Fruit fly (Drosophila melanogaster) whole organism, prepupa: ENCODE data around the gene mrn.

ENCODE experiments used
- CG10669 ChIP-seq: fragments of 200-800 bp; sonication (Bioruptor generic); optimal IDR thresholded peaks from 3 replicates; lab custom pipeline; 2018; ENCODE audit warnings: missing biosample characterization, mild to moderate bottlenecking, missing genetic modification characterization, moderate library complexity
- CG11294 ChIP-seq: fragments of 200-800 bp; sonication (Bioruptor generic); IDR thresholded peaks from 2 replicates; pipeline ENCODE4 v1.3.6; 2022; ENCODE audit warnings: missing biosample characterization, missing genetic modification characterization
- CG11762 ChIP-seq: fragments of 200-800 bp; sonication (Bioruptor generic); optimal IDR thresholded peaks from 3 replicates; lab custom pipeline; 2016; ENCODE audit warnings: missing biosample characterization, missing genetic modification characterization; ENCODE audit not compliant: insufficient read depth
- CG11902 ChIP-seq: fragments of 200-800 bp; sonication (Bioruptor generic); optimal IDR thresholded peaks from 3 replicates; lab custom pipeline; 2016; ENCODE audit warnings: missing biosample characterization, missing genetic modification characterization
- CG15336 ChIP-seq: fragments of 200-800 bp; sonication (Bioruptor generic); IDR thresholded peaks from 2 replicates; pipeline ENCODE4 v1.3.6; 2022; ENCODE audit warnings: missing biosample characterization, missing genetic modification characterization
- CG1621 ChIP-seq: fragments of 200-800 bp; sonication (Bioruptor generic); optimal IDR thresholded peaks from 3 replicates; lab custom pipeline; 2018; ENCODE audit warnings: missing biosample characterization, mild to moderate bottlenecking, missing genetic modification characterization
- CG16779 ChIP-seq: fragments of 200-800 bp; sonication (Bioruptor generic); optimal IDR thresholded peaks from 3 replicates; lab custom pipeline; 2017; ENCODE audit warnings: missing biosample characterization, mild to moderate bottlenecking, missing genetic modification characterization
- CG32006 ChIP-seq: fragments of 200-800 bp; sonication (Bioruptor generic); optimal IDR thresholded peaks from 3 replicates; lab custom pipeline; 2017; ENCODE audit warnings: missing biosample characterization, mild to moderate bottlenecking, missing genetic modification characterization
- CG34406 ChIP-seq: fragments of 200-800 bp; sonication (Bioruptor generic); optimal IDR thresholded peaks from 3 replicates; lab custom pipeline; 2016; ENCODE audit warnings: missing biosample characterization, missing genetic modification characterization
- CG3919 ChIP-seq: fragments of 200-800 bp; sonication (Bioruptor generic); optimal IDR thresholded peaks from 3 replicates; lab custom pipeline; 2016; ENCODE audit warnings: missing biosample characterization, missing genetic modification characterization
- CG4318 ChIP-seq: fragments of 200-800 bp; sonication (Bioruptor generic); optimal IDR thresholded peaks from 3 replicates; lab custom pipeline; 2017; ENCODE audit warnings: missing biosample characterization, mild to moderate bottlenecking, missing genetic modification characterization
- CG6163 ChIP-seq: fragments of 200-800 bp; sonication (Bioruptor generic); IDR thresholded peaks from 3 replicates; pipeline ENCODE4 v1.3.6; 2022; ENCODE audit warnings: missing biosample characterization, missing genetic modification characterization
- CG6276 ChIP-seq: fragments of 200-800 bp; sonication (Bioruptor generic); optimal IDR thresholded peaks from 2 replicates; lab custom pipeline; 2017; ENCODE audit warnings: missing biosample characterization, mild to moderate bottlenecking, missing genetic modification characterization
- CG6808 ChIP-seq: fragments of 200-800 bp; sonication (Bioruptor generic); optimal IDR thresholded peaks from 3 replicates; lab custom pipeline; 2017; ENCODE audit warnings: missing biosample characterization, missing genetic modification characterization, mild to moderate bottlenecking, moderate library complexity, missing genetic modification reagents
- CG6854 ChIP-seq: fragments of 200-800 bp; sonication (Bioruptor generic); optimal IDR thresholded peaks from 2 replicates; lab custom pipeline; 2017; ENCODE audit warnings: missing biosample characterization, mild to moderate bottlenecking, missing genetic modification characterization
- CG7368 ChIP-seq: fragments of 200-800 bp; sonication (Bioruptor generic); optimal IDR thresholded peaks from 3 replicates; lab custom pipeline; 2016; ENCODE audit warnings: missing biosample characterization, missing genetic modification characterization
- CG8119 ChIP-seq: fragments of 200-800 bp; sonication (Bioruptor generic); IDR thresholded peaks from 3 replicates; pipeline ENCODE4 v1.3.6; 2022; ENCODE audit warnings: missing biosample characterization, missing genetic modification characterization
- CG8319 ChIP-seq: fragments of 200-800 bp; sonication (Bioruptor generic); optimal IDR thresholded peaks from 3 replicates; lab custom pipeline; 2016; ENCODE audit warnings: missing biosample characterization, missing genetic modification characterization
- CG9139 ChIP-seq: fragments of 200-800 bp; sonication (Bioruptor generic); optimal IDR thresholded peaks from 3 replicates; lab custom pipeline; 2017; ENCODE audit warnings: missing biosample characterization, mild to moderate bottlenecking, missing genetic modification characterization
- Eip78C ChIP-seq: fragments of 200-800 bp; sonication (Bioruptor generic); peaks from one replicate; lab custom pipeline; 2016; ENCODE audit warnings: missing biosample characterization, missing genetic modification characterization
- Eip93F ChIP-seq: fragments of 200-800 bp; sonication (Bioruptor generic); optimal IDR thresholded peaks from 2 replicates; lab custom pipeline; 2016; ENCODE audit warnings: missing biosample characterization, mild to moderate bottlenecking, missing genetic modification characterization
- Ets21C ChIP-seq: fragments of 200-800 bp; sonication (Bioruptor generic); optimal IDR thresholded peaks from 3 replicates; lab custom pipeline; 2016; ENCODE audit warnings: missing biosample characterization, missing genetic modification characterization
- Gug ChIP-seq: fragments of 200-800 bp; sonication (Bioruptor generic); IDR thresholded peaks from 2 replicates; pipeline ENCODE4 v1.3.6; 2022; ENCODE audit warnings: missing biosample characterization, missing genetic modification characterization
- Hr39 ChIP-seq: fragments of 200-800 bp; sonication (Bioruptor generic); optimal IDR thresholded peaks from 2 replicates; lab custom pipeline; 2016; ENCODE audit warnings: missing biosample characterization, missing genetic modification characterization
- Hr4 ChIP-seq: fragments of 200-800 bp; sonication (Bioruptor generic); optimal IDR thresholded peaks from 3 replicates; lab custom pipeline; 2016; ENCODE audit warnings: missing biosample characterization, missing genetic modification characterization
- Lpt ChIP-seq: fragments of 200-800 bp; sonication (Bioruptor generic); optimal IDR thresholded peaks from 3 replicates; lab custom pipeline; 2016; ENCODE audit warnings: missing biosample characterization, missing genetic modification characterization
- OdsH ChIP-seq: fragments of 200-800 bp; sonication (Bioruptor generic); optimal IDR thresholded peaks from 3 replicates; lab custom pipeline; 2016; ENCODE audit warnings: missing biosample characterization, missing genetic modification characterization
- Sox14 ChIP-seq: fragments of 200-800 bp; sonication (Bioruptor generic); optimal IDR thresholded peaks from 3 replicates; lab custom pipeline; 2016; ENCODE audit warnings: missing biosample characterization, missing genetic modification characterization
- Sox15 ChIP-seq: fragments of 200-800 bp; sonication (Bioruptor generic); optimal IDR thresholded peaks from 3 replicates; lab custom pipeline; 2016; ENCODE audit warnings: missing biosample characterization, missing genetic modification characterization
- achi ChIP-seq: fragments of 200-800 bp; sonication (Bioruptor generic); optimal IDR thresholded peaks from 3 replicates; lab custom pipeline; 2016; ENCODE audit warnings: missing biosample characterization, missing genetic modification characterization
- acj6 ChIP-seq: fragments of 200-800 bp; sonication (Bioruptor generic); optimal IDR thresholded peaks from 3 replicates; lab custom pipeline; 2016; ENCODE audit warnings: missing biosample characterization, missing genetic modification characterization
- dac ChIP-seq: fragments of 200-800 bp; sonication (Bioruptor generic); optimal IDR thresholded peaks from 2 replicates; lab custom pipeline; 2017; ENCODE audit warnings: missing biosample characterization, mild to moderate bottlenecking, missing genetic modification characterization
- eg ChIP-seq: fragments of 200-800 bp; sonication (Bioruptor generic); IDR thresholded peaks from 3 replicates; pipeline ENCODE4 v1.3.6; 2022; ENCODE audit warnings: missing biosample characterization, missing genetic modification characterization
- esn ChIP-seq: fragments of 200-800 bp; sonication (Bioruptor generic); optimal IDR thresholded peaks from 2 replicates; lab custom pipeline; 2016; ENCODE audit warnings: missing biosample characterization, mild to moderate bottlenecking, missing genetic modification characterization, moderate library complexity
- fd59A ChIP-seq: fragments of 200-800 bp; sonication (Bioruptor generic); optimal IDR thresholded peaks from 2 replicates; lab custom pipeline; 2017; ENCODE audit warnings: missing biosample characterization, mild to moderate bottlenecking, missing genetic modification characterization, missing genetic modification reagents
- fkh ChIP-seq: fragments of 200-800 bp; sonication (Bioruptor generic); optimal IDR thresholded peaks from 3 replicates; lab custom pipeline; 2017; ENCODE audit warnings: missing biosample characterization, mild to moderate bottlenecking, missing genetic modification characterization, moderate library complexity
- net ChIP-seq: fragments of 200-800 bp; sonication (Bioruptor generic); optimal IDR thresholded peaks from 3 replicates; lab custom pipeline; 2016; ENCODE audit warnings: missing biosample characterization, missing genetic modification characterization
- spab ChIP-seq: fragments of 200-800 bp; sonication (Bioruptor generic); optimal IDR thresholded peaks from 2 replicates; lab custom pipeline; 2017; ENCODE audit warnings: missing biosample characterization, mild to moderate bottlenecking, missing genetic modification characterization, missing genetic modification reagents
- ss ChIP-seq, 2 experiments: fragments of 200-800 bp; sonication (Bioruptor generic); optimal IDR thresholded peaks; 2 replicates in 1 of 2; 3 replicates in 1 of 2; lab custom pipeline; 2017 to 2018; ENCODE audit warnings: mild to moderate bottlenecking in 2 of 2, missing biosample characterization in 2 of 2, missing genetic modification characterization in 2 of 2, moderate library complexity in 1 of 2
- svp ChIP-seq: fragments of 200-800 bp; sonication (Bioruptor generic); peaks from one replicate; lab custom pipeline; 2016; ENCODE audit warnings: missing biosample characterization, missing genetic modification characterization
- topi ChIP-seq: fragments of 200-800 bp; sonication (Bioruptor generic); optimal IDR thresholded peaks from 3 replicates; lab custom pipeline; 2016; ENCODE audit warnings: missing biosample characterization, missing genetic modification characterization
- vri ChIP-seq: fragments of 200-800 bp; sonication (Bioruptor generic); optimal IDR thresholded peaks from 3 replicates; lab custom pipeline; 2016; ENCODE audit warnings: missing biosample characterization, mild to moderate bottlenecking, missing genetic modification characterization

mrn gene

dm6 chr3L:15570571-15570970, 9.8 kb downstream of the mrn start:
- TF ChIP-seq CG32006 (GFP tag; lab: Kevin White, UChicago) (no peak), eg (GFP tag; lab: Robert Waterston, UW) (no peak), acj6 (no peak), CG6163 (GFP tag; lab: Robert Waterston, UW) (no peak), dac (GFP tag; lab: Kevin White, UChicago) (no peak), svp (GFP tag; lab: Kevin White, UChicago) (peak; percentile 94), CG6854 (GFP tag; lab: Kevin White, UChicago) (no peak)

DNA sequence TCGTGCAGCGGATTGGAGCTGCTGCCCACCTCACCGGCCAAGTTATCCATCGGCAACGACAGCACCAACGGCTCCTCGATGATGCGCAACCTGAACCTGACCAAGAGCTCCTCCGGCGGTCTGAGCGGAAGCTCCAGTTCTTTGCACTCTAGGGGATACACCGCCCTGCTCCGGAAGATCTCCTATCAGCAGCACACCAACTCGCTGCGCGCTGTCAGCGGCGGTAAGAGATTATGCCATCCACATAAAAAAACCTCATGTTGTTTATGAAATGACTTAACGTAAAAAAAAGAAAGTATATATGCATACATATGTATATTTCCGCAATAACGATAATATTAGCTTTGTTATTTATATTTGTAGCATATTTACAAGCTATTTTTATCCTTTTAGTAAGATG, 11.6 kb downstream of the mrn start:
- TF ChIP-seq ss (GFP tag; optimal IDR thresholded peaks at IDR 0.05; lab: Kevin White, UChicago) (no peak), svp (GFP tag; lab: Kevin White, UChicago) (peak; percentile 84)

- TF ChIP-seq vri (GFP tag; lab: Kevin White, UChicago): peak; percentile 71
- TF ChIP-seq Sox14 (GFP tag; lab: Kevin White, UChicago): peak; percentile 45
- no peak for TF ChIP-seq spab (GFP tag; lab: Kevin White, UChicago)
- no peak for TF ChIP-seq acj6
- peak; percentile 6; the same call in 1 of the 3 replicates for TF ChIP-seq eg (GFP tag; lab: Robert Waterston, UW)
- peak; percentile 100 for TF ChIP-seq fkh
- TF ChIP-seq esn (GFP tag; lab: Kevin White, UChicago): peak; percentile 6
- no peak for TF ChIP-seq CG6808 (GFP tag; lab: Kevin White, UChicago)
- no peak for TF ChIP-seq CG11294 (GFP tag; lab: Robert Waterston, UW)
- no peak for TF ChIP-seq OdsH (GFP tag; lab: Kevin White, UChicago)
- no peak for TF ChIP-seq achi (GFP tag; lab: Kevin White, UChicago)
- TF ChIP-seq Sox15 (GFP tag; lab: Kevin White, UChicago): no peak
- TF ChIP-seq Gug (GFP tag; lab: Robert Waterston, UW): no peak
- TF ChIP-seq CG9139 (GFP tag; lab: Kevin White, UChicago): no peak
- TF ChIP-seq ss (GFP tag; optimal IDR thresholded peaks at IDR 0.05; lab: Kevin White, UChicago): peak in 1 of 2 experiments; percentile 32
- peak; percentile 65 for TF ChIP-seq svp (GFP tag; lab: Kevin White, UChicago)
- TF ChIP-seq CG11762 (GFP tag; lab: Kevin White, UChicago): no peak
- peak; percentile 76 for TF ChIP-seq CG8319 (GFP tag; lab: Kevin White, UChicago)
- no peak for TF ChIP-seq fd59A
- peak; percentile 13 for TF ChIP-seq CG6854 (GFP tag; lab: Kevin White, UChicago)
- no peak for TF ChIP-seq Hr4 (GFP tag; lab: Kevin White, UChicago)
- peak; percentile 61; the same call in 2 of the 3 replicates for TF ChIP-seq CG6163 (GFP tag; lab: Robert Waterston, UW)
- peak; percentile 38 for TF ChIP-seq CG34406 (GFP tag; lab: Kevin White, UChicago)
- peak; percentile 1 for TF ChIP-seq topi (GFP tag; lab: Kevin White, UChicago)
- TF ChIP-seq Eip78C (GFP tag; lab: Kevin White, UChicago): peak; percentile 84
- TF ChIP-seq Lpt (GFP tag; lab: Kevin White, UChicago): no peak
- TF ChIP-seq Eip93F (GFP tag; lab: Kevin White, UChicago): no peak
- TF ChIP-seq CG16779 (tag; lab: Kevin White, UChicago): peak; percentile 51
- TF ChIP-seq net (GFP tag; lab: Kevin White, UChicago): no peak
Observed at dm6 chr3L:15566484-15566955, 13.8 kb downstream of the mrn start.

DNA sequence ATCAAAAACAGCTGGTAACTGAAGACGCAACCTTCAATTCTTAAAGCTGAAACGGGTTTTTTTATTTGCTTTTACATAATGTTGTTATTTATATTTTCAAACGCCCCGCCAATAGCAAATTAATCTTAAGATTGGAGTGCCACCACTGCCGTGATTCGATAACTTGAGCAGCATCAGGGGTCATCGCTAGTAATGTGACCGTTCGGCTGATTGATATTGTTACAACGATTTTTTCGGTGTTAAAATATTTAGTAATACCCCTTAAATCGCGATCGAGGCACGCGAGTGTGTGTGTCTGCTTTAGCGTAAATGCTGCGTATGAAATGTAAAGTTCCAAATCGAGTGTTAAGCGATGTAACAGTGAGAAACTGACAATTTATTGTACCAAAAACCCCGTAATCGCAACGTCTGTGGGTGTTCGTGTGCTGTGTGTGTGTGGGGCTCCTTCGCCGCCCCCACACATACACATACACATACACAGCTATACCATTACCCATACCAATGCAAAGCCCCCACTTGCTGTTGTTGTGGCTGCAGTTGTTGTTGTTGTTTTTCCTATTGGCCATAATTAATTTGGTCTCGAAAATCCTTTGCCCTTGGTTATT, 14.4 kb downstream of the mrn start, which contains the start of gene dop:
dop (plus strand) TSS at position 185 of the 605 bp plus-strand sequence.
- TF ChIP-seq ss (GFP tag; optimal IDR thresholded peaks at IDR 0.05; lab: Kevin White, UChicago) (peak in 1 of 2 experiments; percentile 4), CG8119 (GFP tag; lab: Robert Waterston, UW) (no peak), Hr4 (GFP tag; lab: Kevin White, UChicago) (no peak), topi (GFP tag; lab: Kevin White, UChicago) (peak; percentile 11), net (GFP tag; lab: Kevin White, UChicago) (peak; percentile 4), Hr39 (GFP tag; lab: Kevin White, UChicago) (peak; percentile 12), Sox15 (GFP tag; lab: Kevin White, UChicago) (no peak), CG15336 (GFP tag; lab: Robert Waterston, UW) (0 out of 2 replicates have a peak, but pooled peaks have one; percentile 16), CG7368 (GFP tag; lab: Kevin White, UChicago) (no peak), CG11762 (GFP tag; lab: Kevin White, UChicago) (no peak), CG1621 (tag; lab: Kevin White, UChicago) (no peak), CG11902 (no peak), spab (GFP tag; lab: Kevin White, UChicago) (no peak), Ets21C (GFP tag; lab: Kevin White, UChicago) (peak; percentile 20), CG10669 (GFP tag; lab: Kevin White, UChicago) (no peak), CG4318 (GFP tag; lab: Kevin White, UChicago) (no peak), acj6 (peak; percentile 35), CG6276 (no peak), svp (GFP tag; lab: Kevin White, UChicago) (peak; percentile 75), fkh (no peak), OdsH (GFP tag; lab: Kevin White, UChicago) (no peak), CG3919 (GFP tag; lab: Kevin White, UChicago) (no peak), CG6163 (GFP tag; lab: Robert Waterston, UW) (peak; percentile 9; the same call in 1 of the 3 replicates), CG6808 (GFP tag; lab: Kevin White, UChicago) (no peak)
